Fruit fly (Drosophila melanogaster) whole organism, prepupa: Measurements from ENCODE around the gene CG6415.

Experiments used
- CG10669 ChIP-seq: fragments of 200-800 bp; sonication (Bioruptor generic); optimal IDR thresholded peaks from 3 replicates; lab custom pipeline; 2018; ENCODE audit warnings: missing biosample characterization, mild to moderate bottlenecking, missing genetic modification characterization, moderate library complexity
- CG11762 ChIP-seq: fragments of 200-800 bp; sonication (Bioruptor generic); optimal IDR thresholded peaks from 3 replicates; lab custom pipeline; 2016; ENCODE audit warnings: missing biosample characterization, missing genetic modification characterization; ENCODE audit not compliant: insufficient read depth
- CG11902 ChIP-seq: fragments of 200-800 bp; sonication (Bioruptor generic); optimal IDR thresholded peaks from 3 replicates; lab custom pipeline; 2016; ENCODE audit warnings: missing biosample characterization, missing genetic modification characterization
- CG15336 ChIP-seq: fragments of 200-800 bp; sonication (Bioruptor generic); IDR thresholded peaks from 2 replicates; pipeline ENCODE4 v1.3.6; 2022; ENCODE audit warnings: missing biosample characterization, missing genetic modification characterization
- CG1621 ChIP-seq: fragments of 200-800 bp; sonication (Bioruptor generic); optimal IDR thresholded peaks from 3 replicates; lab custom pipeline; 2018; ENCODE audit warnings: missing biosample characterization, mild to moderate bottlenecking, missing genetic modification characterization
- CG32006 ChIP-seq: fragments of 200-800 bp; sonication (Bioruptor generic); optimal IDR thresholded peaks from 3 replicates; lab custom pipeline; 2017; ENCODE audit warnings: missing biosample characterization, mild to moderate bottlenecking, missing genetic modification characterization
- CG34406 ChIP-seq: fragments of 200-800 bp; sonication (Bioruptor generic); optimal IDR thresholded peaks from 3 replicates; lab custom pipeline; 2016; ENCODE audit warnings: missing biosample characterization, missing genetic modification characterization
- CG3919 ChIP-seq: fragments of 200-800 bp; sonication (Bioruptor generic); optimal IDR thresholded peaks from 3 replicates; lab custom pipeline; 2016; ENCODE audit warnings: missing biosample characterization, missing genetic modification characterization
- CG4318 ChIP-seq: fragments of 200-800 bp; sonication (Bioruptor generic); optimal IDR thresholded peaks from 3 replicates; lab custom pipeline; 2017; ENCODE audit warnings: missing biosample characterization, mild to moderate bottlenecking, missing genetic modification characterization
- CG6163 ChIP-seq: fragments of 200-800 bp; sonication (Bioruptor generic); IDR thresholded peaks from 3 replicates; pipeline ENCODE4 v1.3.6; 2022; ENCODE audit warnings: missing biosample characterization, missing genetic modification characterization
- CG6792 ChIP-seq: fragments of 200-800 bp; sonication (Bioruptor generic); optimal IDR thresholded peaks from 3 replicates; lab custom pipeline; 2016; ENCODE audit warnings: missing biosample characterization, missing genetic modification characterization
- CG6808 ChIP-seq: fragments of 200-800 bp; sonication (Bioruptor generic); optimal IDR thresholded peaks from 3 replicates; lab custom pipeline; 2017; ENCODE audit warnings: missing biosample characterization, missing genetic modification characterization, mild to moderate bottlenecking, moderate library complexity, missing genetic modification reagents
- CG6854 ChIP-seq: fragments of 200-800 bp; sonication (Bioruptor generic); optimal IDR thresholded peaks from 2 replicates; lab custom pipeline; 2017; ENCODE audit warnings: missing biosample characterization, mild to moderate bottlenecking, missing genetic modification characterization
- CG8119 ChIP-seq: fragments of 200-800 bp; sonication (Bioruptor generic); IDR thresholded peaks from 3 replicates; pipeline ENCODE4 v1.3.6; 2022; ENCODE audit warnings: missing biosample characterization, missing genetic modification characterization
- CG8319 ChIP-seq: fragments of 200-800 bp; sonication (Bioruptor generic); optimal IDR thresholded peaks from 3 replicates; lab custom pipeline; 2016; ENCODE audit warnings: missing biosample characterization, missing genetic modification characterization
- CG8632 ChIP-seq: fragments of 200-800 bp; sonication (Bioruptor generic); optimal IDR thresholded peaks from 3 replicates; lab custom pipeline; 2016; ENCODE audit warnings: missing biosample characterization, missing genetic modification characterization
- Eip78C ChIP-seq: fragments of 200-800 bp; sonication (Bioruptor generic); peaks from one replicate; lab custom pipeline; 2016; ENCODE audit warnings: missing biosample characterization, missing genetic modification characterization
- Eip93F ChIP-seq: fragments of 200-800 bp; sonication (Bioruptor generic); optimal IDR thresholded peaks from 2 replicates; lab custom pipeline; 2016; ENCODE audit warnings: missing biosample characterization, mild to moderate bottlenecking, missing genetic modification characterization
- Ets96B ChIP-seq: fragments of 200-800 bp; optimal IDR thresholded peaks from 2 replicates; lab custom pipeline; 2019; ENCODE audit warnings: missing biosample characterization, mild to moderate bottlenecking, missing genetic modification characterization, moderate library complexity
- Hr38 ChIP-seq: sonication (Bioruptor generic); optimal IDR thresholded peaks from 2 replicates; lab custom pipeline; 2016; ENCODE audit warnings: missing biosample characterization, missing genetic modification characterization
- Hr39 ChIP-seq: fragments of 200-800 bp; sonication (Bioruptor generic); optimal IDR thresholded peaks from 2 replicates; lab custom pipeline; 2016; ENCODE audit warnings: missing biosample characterization, missing genetic modification characterization
- Hr4 ChIP-seq: fragments of 200-800 bp; sonication (Bioruptor generic); optimal IDR thresholded peaks from 3 replicates; lab custom pipeline; 2016; ENCODE audit warnings: missing biosample characterization, missing genetic modification characterization
- Met ChIP-seq: fragments of 200-800 bp; sonication (Bioruptor generic); optimal IDR thresholded peaks from 3 replicates; lab custom pipeline; 2016; ENCODE audit warnings: missing biosample characterization, missing genetic modification characterization
- OdsH ChIP-seq: fragments of 200-800 bp; sonication (Bioruptor generic); optimal IDR thresholded peaks from 3 replicates; lab custom pipeline; 2016; ENCODE audit warnings: missing biosample characterization, missing genetic modification characterization
- Sox15 ChIP-seq: fragments of 200-800 bp; sonication (Bioruptor generic); optimal IDR thresholded peaks from 3 replicates; lab custom pipeline; 2016; ENCODE audit warnings: missing biosample characterization, missing genetic modification characterization
- achi ChIP-seq: fragments of 200-800 bp; sonication (Bioruptor generic); optimal IDR thresholded peaks from 3 replicates; lab custom pipeline; 2016; ENCODE audit warnings: missing biosample characterization, missing genetic modification characterization
- acj6 ChIP-seq: fragments of 200-800 bp; sonication (Bioruptor generic); optimal IDR thresholded peaks from 3 replicates; lab custom pipeline; 2016; ENCODE audit warnings: missing biosample characterization, missing genetic modification characterization
- cyc ChIP-seq: fragments of 200-800 bp; sonication (Bioruptor generic); optimal IDR thresholded peaks from 3 replicates; lab custom pipeline; 2016; ENCODE audit warnings: missing biosample characterization, missing genetic modification characterization
- dsx ChIP-seq: fragments of 200-800 bp; optimal IDR thresholded peaks from 3 replicates; lab custom pipeline; 2019; ENCODE audit warnings: missing biosample characterization, mild to moderate bottlenecking, missing genetic modification characterization, moderate library complexity; ENCODE audit not compliant: poor library complexity, severe bottlenecking
- eg ChIP-seq: fragments of 200-800 bp; sonication (Bioruptor generic); IDR thresholded peaks from 3 replicates; pipeline ENCODE4 v1.3.6; 2022; ENCODE audit warnings: missing biosample characterization, missing genetic modification characterization
- esn ChIP-seq: fragments of 200-800 bp; sonication (Bioruptor generic); optimal IDR thresholded peaks from 2 replicates; lab custom pipeline; 2016; ENCODE audit warnings: missing biosample characterization, mild to moderate bottlenecking, missing genetic modification characterization, moderate library complexity
- fd59A ChIP-seq: fragments of 200-800 bp; sonication (Bioruptor generic); optimal IDR thresholded peaks from 2 replicates; lab custom pipeline; 2017; ENCODE audit warnings: missing biosample characterization, mild to moderate bottlenecking, missing genetic modification characterization, missing genetic modification reagents
- fd85E ChIP-seq: fragments of 200-800 bp; sonication (Bioruptor generic); optimal IDR thresholded peaks from 3 replicates; lab custom pipeline; 2016; ENCODE audit warnings: missing biosample characterization, missing genetic modification characterization
- net ChIP-seq: fragments of 200-800 bp; sonication (Bioruptor generic); optimal IDR thresholded peaks from 3 replicates; lab custom pipeline; 2016; ENCODE audit warnings: missing biosample characterization, missing genetic modification characterization
- pdm3 ChIP-seq: fragments of 200-800 bp; sonication (Bioruptor generic); optimal IDR thresholded peaks from 3 replicates; lab custom pipeline; 2016; ENCODE audit warnings: missing biosample characterization, missing genetic modification characterization
- spab ChIP-seq: fragments of 200-800 bp; sonication (Bioruptor generic); optimal IDR thresholded peaks from 2 replicates; lab custom pipeline; 2017; ENCODE audit warnings: missing biosample characterization, mild to moderate bottlenecking, missing genetic modification characterization, missing genetic modification reagents
- ss ChIP-seq, 2 experiments: fragments of 200-800 bp; sonication (Bioruptor generic); optimal IDR thresholded peaks; 2 replicates in 1 of 2; 3 replicates in 1 of 2; lab custom pipeline; 2017 to 2018; ENCODE audit warnings: mild to moderate bottlenecking in 2 of 2, missing biosample characterization in 2 of 2, missing genetic modification characterization in 2 of 2, moderate library complexity in 1 of 2
- vri ChIP-seq: fragments of 200-800 bp; sonication (Bioruptor generic); optimal IDR thresholded peaks from 3 replicates; lab custom pipeline; 2016; ENCODE audit warnings: missing biosample characterization, mild to moderate bottlenecking, missing genetic modification characterization

Gene CG6415

DNA sequence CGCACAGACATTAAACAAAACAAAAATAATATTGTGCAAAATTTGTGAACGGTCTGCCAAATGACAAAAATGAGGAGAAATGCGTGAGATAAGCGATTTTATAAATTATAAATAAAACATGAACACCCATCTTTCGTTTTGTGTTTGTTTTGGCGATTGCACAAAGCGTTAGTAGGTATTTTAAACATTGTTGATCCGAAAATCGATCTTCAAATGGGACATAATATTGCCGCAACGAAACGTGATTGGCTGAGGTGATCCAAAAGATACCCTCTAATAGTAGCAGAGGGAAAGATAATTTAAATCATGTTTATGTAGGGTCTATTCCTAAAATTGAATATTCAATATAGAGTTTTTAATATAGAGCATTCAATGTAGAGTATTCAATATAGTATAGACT lies 23.9 kb upstream of the CG6415 start (continued):
- no peak for TF ChIP-seq CG34406 (GFP tag; lab: Kevin White, UChicago)
- TF ChIP-seq net (GFP tag; lab: Kevin White, UChicago), result no peak
- peak; percentile 16 for TF ChIP-seq CG32006 (GFP tag; lab: Kevin White, UChicago)
- no peak for TF ChIP-seq pdm3 (GFP tag; lab: Kevin White, UChicago)
- no peak for TF ChIP-seq Eip93F (GFP tag; lab: Kevin White, UChicago)
- TF ChIP-seq eg (GFP tag; lab: Robert Waterston, UW), result no peak
- no peak for TF ChIP-seq CG8632 (GFP tag; lab: Kevin White, UChicago)
- TF ChIP-seq CG6808 (GFP tag; lab: Kevin White, UChicago), result no peak
- no peak for TF ChIP-seq Sox15 (GFP tag; lab: Kevin White, UChicago)
- TF ChIP-seq Ets96B (tag; lab: Kevin White, UChicago), result no peak
- no peak for TF ChIP-seq CG4318 (GFP tag; lab: Kevin White, UChicago)
- no peak for TF ChIP-seq CG8319
- TF ChIP-seq Hr39 (GFP tag; lab: Kevin White, UChicago), result no peak
- no peak for TF ChIP-seq dsx (GFP tag; lab: Kevin White, UChicago)
- TF ChIP-seq CG6792 (GFP tag; lab: Kevin White, UChicago), result no peak
- TF ChIP-seq CG10669 (GFP tag; lab: Kevin White, UChicago), result no peak
- TF ChIP-seq Met (GFP tag; lab: Kevin White, UChicago), result peak; percentile 5
- no peak for TF ChIP-seq ss (GFP tag; optimal IDR thresholded peaks at IDR 0.05; lab: Kevin White, UChicago)
- no peak for TF ChIP-seq achi (GFP tag; lab: Kevin White, UChicago)
- no peak for TF ChIP-seq OdsH (GFP tag; lab: Kevin White, UChicago)

DNA sequence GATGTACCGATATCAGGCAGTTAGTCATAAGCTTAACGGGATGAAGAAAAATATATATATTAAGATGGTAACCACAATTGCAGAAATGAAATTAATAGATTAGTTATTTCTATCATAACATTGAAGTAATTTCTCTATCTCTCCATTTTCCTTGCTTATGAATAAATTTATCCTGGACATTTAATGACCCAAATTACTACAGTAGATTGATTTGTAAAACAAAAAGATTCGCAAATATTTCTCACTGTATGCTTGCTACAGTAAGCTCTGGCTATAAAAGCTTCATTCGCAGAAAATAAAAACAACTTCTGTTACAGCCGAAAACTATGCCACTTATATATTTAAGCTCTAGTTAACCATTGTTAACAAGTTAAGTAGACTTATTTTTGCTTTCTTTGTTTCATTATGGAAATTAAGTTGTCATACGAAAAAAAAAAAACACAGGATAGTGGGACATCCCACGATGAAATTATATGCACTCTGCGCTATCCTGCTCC lies 22.8 kb upstream of the CG6415 start, which contains the start of gene CG17105:
Gene CG17105 (plus strand): TSS at position 447 of the 497 bp plus-strand sequence.
- TF ChIP-seq Eip78C (GFP tag; lab: Kevin White, UChicago), result peak; percentile 69
- no peak for TF ChIP-seq spab (GFP tag; lab: Kevin White, UChicago)
- TF ChIP-seq CG6163 (GFP tag; lab: Robert Waterston, UW), result no peak
- peak; percentile 61 for TF ChIP-seq CG15336 (GFP tag; lab: Robert Waterston, UW)
- peak; percentile 48 for TF ChIP-seq Hr4 (GFP tag; lab: Kevin White, UChicago)
- TF ChIP-seq CG32006 (GFP tag; lab: Kevin White, UChicago), result peak; percentile 29
- no peak for TF ChIP-seq dsx (GFP tag; lab: Kevin White, UChicago)
- TF ChIP-seq Ets96B (tag; lab: Kevin White, UChicago), result no peak
- peak; percentile 0 for TF ChIP-seq acj6 (GFP tag; lab: Kevin White, UChicago)
- TF ChIP-seq CG3919 (GFP tag; lab: Kevin White, UChicago), result peak; percentile 26
- TF ChIP-seq eg (GFP tag; lab: Robert Waterston, UW), result no peak; the same call in 2 of the 3 replicates
- 0 out of 3 replicates have a peak, but pooled peaks have one; percentile 18 for TF ChIP-seq CG8119 (GFP tag; lab: Robert Waterston, UW)
- no peak for TF ChIP-seq CG11762
- TF ChIP-seq esn (GFP tag; lab: Kevin White, UChicago), result no peak
- TF ChIP-seq Sox15 (GFP tag; lab: Kevin White, UChicago), result no peak
- no peak for TF ChIP-seq CG1621 (tag; lab: Kevin White, UChicago)

dm6 chr2L:10681602-10682001 lies 21.8 kb upstream of the CG6415 start, which contains the start of gene CG17107:
TSS of gene CG17107 (plus strand) at chr2L:10681902.
- no peak for TF ChIP-seq pdm3 (GFP tag; lab: Kevin White, UChicago)
- no peak for TF ChIP-seq CG8632 (GFP tag; lab: Kevin White, UChicago)
- TF ChIP-seq CG11762, result no peak
- no peak for TF ChIP-seq CG6808 (GFP tag; lab: Kevin White, UChicago)
- no peak for TF ChIP-seq Hr39 (GFP tag; lab: Kevin White, UChicago)
- no peak for TF ChIP-seq CG11902 (GFP tag; lab: Kevin White, UChicago)
- TF ChIP-seq Hr38 (GFP tag; lab: Kevin White, UChicago), result no peak
- TF ChIP-seq dsx (GFP tag; lab: Kevin White, UChicago), result no peak
- TF ChIP-seq CG6854 (GFP tag; lab: Kevin White, UChicago), result no peak
- no peak for TF ChIP-seq vri (GFP tag; lab: Kevin White, UChicago)
- TF ChIP-seq cyc, result no peak
- no peak for TF ChIP-seq fd85E (GFP tag; lab: Kevin White, UChicago)
- TF ChIP-seq eg (GFP tag; lab: Robert Waterston, UW), result no peak
- TF ChIP-seq net (GFP tag; lab: Kevin White, UChicago), result no peak
- no peak for TF ChIP-seq CG1621 (tag; lab: Kevin White, UChicago)
- TF ChIP-seq CG34406 (GFP tag; lab: Kevin White, UChicago), result no peak
- no peak for TF ChIP-seq CG4318 (GFP tag; lab: Kevin White, UChicago)
- no peak for TF ChIP-seq fd59A (GFP tag; lab: Kevin White, UChicago)
